Fruit fly (Drosophila melanogaster) whole organism, adult: ENCODE results near the gene Idh.

ENCODE experiments used
- CG11617 ChIP-seq: fragments of 200-800 bp; sonication (Bioruptor generic); optimal IDR thresholded peaks from 2 replicates; lab custom pipeline; 2017; ENCODE audit warnings: mild to moderate bottlenecking, missing biosample characterization, missing genetic modification reagents, missing genetic modification characterization
- CG12768 ChIP-seq: fragments of 200-800 bp; sonication (Bioruptor generic); optimal IDR thresholded peaks from 2 replicates; lab custom pipeline; 2017; ENCODE audit warnings: missing biosample characterization, missing genetic modification characterization, mild to moderate bottlenecking, moderate library complexity, missing genetic modification reagents
- CG14711 ChIP-seq: fragments of 200-800 bp; sonication (Bioruptor generic); optimal IDR thresholded peaks from 2 replicates; lab custom pipeline; 2018; ENCODE audit warnings: missing biosample characterization, mild to moderate bottlenecking, missing genetic modification characterization, moderate library complexity
- CG1620 ChIP-seq: fragments of 200-800 bp; sonication (Bioruptor generic); optimal IDR thresholded peaks from 2 replicates; lab custom pipeline; 2016; ENCODE audit warnings: missing biosample characterization, missing genetic modification characterization
- CG33017 ChIP-seq: fragments of 200-800 bp; sonication (Bioruptor generic); optimal IDR thresholded peaks from 2 replicates; lab custom pipeline; 2018; ENCODE audit warnings: missing biosample characterization, mild to moderate bottlenecking, missing genetic modification characterization, moderate library complexity
- CG5204 ChIP-seq: fragments of 200-800 bp; sonication (Bioruptor generic); optimal IDR thresholded peaks from 2 replicates; lab custom pipeline; 2016; ENCODE audit warnings: missing biosample characterization, missing genetic modification characterization
- CG7045 ChIP-seq: fragments of 200-800 bp; sonication (Bioruptor generic); optimal IDR thresholded peaks from 2 replicates; lab custom pipeline; 2017; ENCODE audit warnings: missing biosample characterization, mild to moderate bottlenecking, missing genetic modification characterization
- CG7101 ChIP-seq: fragments of 200-800 bp; sonication (Bioruptor generic); optimal IDR thresholded peaks from 2 replicates; lab custom pipeline; 2018; ENCODE audit warnings: missing biosample characterization, mild to moderate bottlenecking, missing genetic modification characterization, moderate library complexity
- Clk ChIP-seq: fragments of 200-800 bp; sonication (Bioruptor generic); optimal IDR thresholded peaks from 2 replicates; lab custom pipeline; 2017; ENCODE audit warnings: missing biosample characterization, missing genetic modification characterization
- Crg-1 ChIP-seq: fragments of 200-800 bp; sonication (Bioruptor generic); optimal IDR thresholded peaks from 2 replicates; lab custom pipeline; 2016; ENCODE audit warnings: missing biosample characterization, missing genetic modification characterization
- Hr96 ChIP-seq: fragments of 200-800 bp; sonication (Bioruptor generic); optimal IDR thresholded peaks from 2 replicates; lab custom pipeline; 2016; ENCODE audit warnings: missing biosample characterization, missing genetic modification characterization
- Mnt ChIP-seq: fragments of 200-800 bp; sonication (Bioruptor generic); optimal IDR thresholded peaks from 2 replicates; lab custom pipeline; 2016; ENCODE audit warnings: missing biosample characterization, mild to moderate bottlenecking, missing genetic modification characterization
- bab1 ChIP-seq: fragments of 200-800 bp; sonication (Bioruptor generic); optimal IDR thresholded peaks from 3 replicates; lab custom pipeline; 2019; ENCODE audit warnings: missing biosample characterization, mild to moderate bottlenecking, missing genetic modification characterization, moderate library complexity
- cic ChIP-seq: fragments of 200-800 bp; sonication (Bioruptor generic); optimal IDR thresholded peaks from 2 replicates; lab custom pipeline; 2017; ENCODE audit warnings: missing biosample characterization, mild to moderate bottlenecking, missing genetic modification characterization, moderate library complexity
- cnc ChIP-seq, 2 experiments: fragments of >200 bp; optimal IDR thresholded peaks; 2 replicates each; lab custom pipeline; 2017
- kay ChIP-seq: fragments of 200-800 bp; sonication (Bioruptor generic); peaks from one replicate; lab custom pipeline; 2016; ENCODE audit warnings: missing biosample characterization, missing genetic modification characterization, borderline replicate concordance
- ovo ChIP-seq: fragments of 200-800 bp; sonication (Bioruptor generic); optimal IDR thresholded peaks from 2 replicates; lab custom pipeline; 2016; ENCODE audit warnings: missing biosample characterization, missing genetic modification characterization
- pad ChIP-seq: fragments of 200-800 bp; sonication (Bioruptor generic); optimal IDR thresholded peaks from 3 replicates; lab custom pipeline; 2017; ENCODE audit warnings: missing biosample characterization, missing genetic modification characterization, mild to moderate bottlenecking, moderate library complexity, missing genetic modification reagents
- tj ChIP-seq: fragments of 200-800 bp; sonication (Bioruptor generic); optimal IDR thresholded peaks from 3 replicates; lab custom pipeline; 2017; ENCODE audit warnings: missing biosample characterization, mild to moderate bottlenecking, missing genetic modification characterization, moderate library complexity
- toe ChIP-seq: fragments of 200-800 bp; sonication (Bioruptor generic); optimal IDR thresholded peaks from 2 replicates; lab custom pipeline; 2016; ENCODE audit warnings: missing biosample characterization, missing genetic modification characterization

The Idh gene

DNA sequence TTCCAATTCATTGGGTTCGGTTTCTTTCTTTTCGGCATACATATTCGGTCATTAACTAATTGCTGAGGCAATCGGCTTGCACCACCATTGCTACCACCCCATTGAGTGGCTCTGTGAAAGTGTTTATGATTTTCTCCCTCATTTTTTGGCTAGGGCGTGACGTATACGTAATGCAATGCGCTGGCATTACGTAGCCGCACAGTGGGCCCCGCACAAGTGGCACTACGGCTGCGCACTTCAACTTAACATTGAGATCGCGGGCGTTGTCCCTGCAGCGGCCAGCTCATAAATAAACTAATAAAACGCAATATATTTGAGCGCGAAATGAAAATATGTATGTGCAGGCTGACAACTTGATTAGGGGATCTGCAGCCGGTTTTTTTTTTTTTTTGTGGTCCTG, 29.3 kb downstream of the Idh start:
- no peak for TF ChIP-seq pad (GFP tag; lab: Kevin White, UChicago)
- no peak for TF ChIP-seq cnc (optimal IDR thresholded peaks at IDR 0.05; lab: Kevin White, UChicago)
- TF ChIP-seq Hr96 (GFP tag; lab: Kevin White, UChicago): no peak
- no peak for TF ChIP-seq Crg-1 (GFP tag; lab: Kevin White, UChicago)
- TF ChIP-seq CG33017 (tag; lab: Kevin White, UChicago): no peak
- no peak for TF ChIP-seq CG11617
- TF ChIP-seq CG12768 (GFP tag; lab: Kevin White, UChicago): no peak
- TF ChIP-seq kay: no peak
- no peak for TF ChIP-seq bab1 (GFP tag; lab: Kevin White, UChicago)
- TF ChIP-seq CG7045 (GFP tag; lab: Kevin White, UChicago): no peak
- TF ChIP-seq CG14711: no peak
- TF ChIP-seq CG5204 (GFP tag; lab: Kevin White, UChicago): no peak
- TF ChIP-seq ovo: no peak
- TF ChIP-seq CG1620 (GFP tag; lab: Kevin White, UChicago): no peak
- no peak for TF ChIP-seq tj (GFP tag; lab: Kevin White, UChicago)
- no peak for TF ChIP-seq Mnt (GFP tag; lab: Kevin White, UChicago)
- no peak for TF ChIP-seq cic (GFP tag; lab: Kevin White, UChicago)
- no peak for TF ChIP-seq CG7101 (tag; lab: Kevin White, UChicago)
- TF ChIP-seq Clk (GFP tag; lab: Kevin White, UChicago): no peak
- TF ChIP-seq toe: no peak

DNA sequence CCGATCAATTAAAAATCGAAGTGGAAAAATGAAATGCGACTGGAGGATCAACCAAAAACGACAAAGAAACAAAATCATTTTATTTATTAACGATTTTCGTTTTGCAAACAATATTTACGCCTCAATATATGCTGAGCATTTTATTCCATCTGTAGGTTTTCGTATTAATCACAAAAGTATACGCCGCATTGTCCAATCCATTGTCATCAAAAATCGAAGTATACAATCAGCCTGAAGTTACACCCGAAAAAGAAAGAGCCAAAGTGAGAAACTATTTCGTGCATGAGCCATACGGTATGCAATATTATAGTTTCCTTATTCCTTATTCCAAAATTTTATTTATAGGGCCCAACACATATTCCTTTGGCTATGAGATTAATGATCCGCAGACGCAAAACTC, 31.7 kb downstream of the Idh start:
- TF ChIP-seq cic (GFP tag; lab: Kevin White, UChicago) (no peak), Mnt (GFP tag; lab: Kevin White, UChicago) (no peak), kay (no peak), Hr96 (GFP tag; lab: Kevin White, UChicago) (no peak), ovo (no peak)

DNA sequence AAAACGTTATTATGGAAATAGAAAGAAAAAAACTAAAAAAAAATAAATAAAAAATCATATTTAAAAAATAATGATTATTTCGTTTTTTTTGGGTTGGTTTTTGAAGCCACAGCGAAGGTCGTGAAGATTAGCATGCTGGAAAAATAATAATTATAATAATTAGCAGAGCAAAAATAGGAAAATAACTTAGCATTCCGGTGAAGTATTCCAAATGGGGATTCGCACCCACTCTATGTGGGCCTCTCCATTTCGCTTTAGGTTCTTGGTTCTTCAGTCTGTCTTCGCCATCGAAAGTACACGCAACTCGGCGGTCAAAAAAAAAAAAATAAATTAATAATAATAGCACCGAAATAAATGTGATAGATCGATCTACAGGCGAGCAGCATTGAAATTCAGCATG, 32.4 kb downstream of the Idh start, which contains the start of gene CG34462:
Gene CG34462, plus strand, starts transcription at position 301 of the 400 bp plus-strand sequence.
- TF ChIP-seq CG5204 (GFP tag; lab: Kevin White, UChicago) (no peak), ovo (no peak), CG1620 (GFP tag; lab: Kevin White, UChicago) (no peak), Crg-1 (GFP tag; lab: Kevin White, UChicago) (no peak), cnc (optimal IDR thresholded peaks at IDR 0.05; lab: Kevin White, UChicago) (no peak), kay (no peak), CG7045 (GFP tag; lab: Kevin White, UChicago) (no peak), Mnt (GFP tag; lab: Kevin White, UChicago) (no peak), toe (no peak), Clk (GFP tag; lab: Kevin White, UChicago) (no peak)

DNA sequence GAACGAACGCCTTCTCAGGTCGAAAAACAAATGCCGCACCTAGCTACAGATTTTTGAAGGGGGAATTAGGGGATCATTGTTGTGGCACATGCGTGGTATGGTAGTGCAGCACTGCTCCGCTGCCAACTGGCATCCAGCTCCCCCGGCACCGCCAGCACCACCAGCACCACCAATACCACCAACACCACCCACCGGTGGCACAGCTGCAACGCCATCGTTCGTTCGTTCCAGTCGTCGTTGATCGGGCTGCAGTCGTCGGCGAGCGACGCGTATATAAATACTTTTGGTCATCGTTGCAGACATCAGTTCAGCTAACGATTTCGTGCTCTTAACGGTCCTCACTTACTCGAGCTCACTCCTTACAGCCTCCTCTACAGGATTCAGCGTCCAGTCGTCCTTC, 35.1 kb downstream of the Idh start, which contains the start of gene CG34461:
Gene CG34461, plus strand, starts transcription at position 301 of the 400 bp plus-strand sequence.
- TF ChIP-seq cic (GFP tag; lab: Kevin White, UChicago): no peak
- no peak for TF ChIP-seq CG7101 (tag; lab: Kevin White, UChicago)
- no peak for TF ChIP-seq toe
- no peak for TF ChIP-seq CG12768 (GFP tag; lab: Kevin White, UChicago)
- TF ChIP-seq CG1620 (GFP tag; lab: Kevin White, UChicago): no peak
- TF ChIP-seq pad (GFP tag; lab: Kevin White, UChicago): no peak
- no peak for TF ChIP-seq Clk (GFP tag; lab: Kevin White, UChicago)
- no peak for TF ChIP-seq Crg-1 (GFP tag; lab: Kevin White, UChicago)
- TF ChIP-seq kay: no peak
- no peak for TF ChIP-seq tj (GFP tag; lab: Kevin White, UChicago)
- TF ChIP-seq CG11617: no peak

DNA sequence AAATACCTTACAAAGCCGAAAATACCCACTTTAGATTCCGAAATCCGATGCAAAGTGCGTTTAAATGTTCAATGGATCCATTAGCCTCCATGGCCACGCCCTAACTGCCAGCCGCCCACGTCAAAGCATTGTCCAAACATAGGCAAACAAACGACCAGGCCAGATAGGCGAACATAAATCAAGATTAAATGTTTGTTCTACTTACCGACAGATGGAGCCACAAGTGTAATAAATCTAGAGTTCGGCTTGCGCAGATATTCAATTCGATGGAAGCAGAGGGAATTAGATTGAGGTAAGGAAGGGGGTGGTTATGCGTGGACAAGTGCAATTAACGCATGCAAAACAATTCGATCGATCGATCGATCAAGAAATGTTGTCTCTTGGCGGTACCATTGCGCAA, 36.9 kb downstream of the Idh start:
- TF ChIP-seq ovo (no peak), bab1 (GFP tag; lab: Kevin White, UChicago) (no peak), Crg-1 (GFP tag; lab: Kevin White, UChicago) (no peak), kay (no peak), cic (GFP tag; lab: Kevin White, UChicago) (no peak), pad (GFP tag; lab: Kevin White, UChicago) (no peak), CG7045 (GFP tag; lab: Kevin White, UChicago) (no peak), CG7101 (tag; lab: Kevin White, UChicago) (no peak), CG11617 (no peak), CG33017 (tag; lab: Kevin White, UChicago) (no peak), Mnt (GFP tag; lab: Kevin White, UChicago) (no peak), tj (GFP tag; lab: Kevin White, UChicago) (no peak), Hr96 (GFP tag; lab: Kevin White, UChicago) (no peak), CG12768 (GFP tag; lab: Kevin White, UChicago) (no peak)

DNA sequence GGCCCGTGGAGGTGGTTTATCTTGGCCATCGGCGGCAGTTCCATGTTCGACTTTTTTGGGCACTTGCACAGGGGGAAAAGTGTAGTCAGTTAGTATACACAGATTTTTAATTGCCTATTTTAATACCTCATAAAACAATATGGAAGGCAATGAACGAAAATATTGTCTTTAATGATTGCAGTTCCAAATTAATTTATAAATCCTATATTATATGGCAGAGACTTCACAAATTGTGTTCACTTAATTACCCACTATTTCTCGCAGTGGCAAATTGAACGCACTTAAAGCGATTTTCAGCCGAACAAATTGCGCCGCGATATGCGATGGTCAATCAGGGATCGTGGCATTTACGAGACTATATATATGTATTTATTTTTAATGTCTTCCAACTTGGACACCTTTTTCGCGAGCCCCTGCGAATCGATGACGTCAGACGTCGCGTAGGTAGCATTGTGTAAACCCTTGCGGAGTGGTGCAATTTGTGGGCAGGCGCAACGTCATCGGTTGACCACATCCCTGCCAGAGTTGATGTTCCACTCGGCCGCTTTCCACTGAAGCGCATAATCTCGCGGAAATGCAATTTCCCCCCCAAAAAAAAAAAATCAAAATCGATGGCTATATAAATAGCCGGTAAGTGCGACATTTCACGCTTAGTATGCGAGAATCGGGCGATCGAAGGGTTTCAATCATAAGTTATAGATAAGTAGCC, 40.4 kb downstream of the Idh start, which contains the start of gene CG13670:
Gene CG13670, plus strand, starts transcription at position 659 of the 709 bp plus-strand sequence.
- no peak for TF ChIP-seq CG7101 (tag; lab: Kevin White, UChicago)
- TF ChIP-seq cnc (optimal IDR thresholded peaks at IDR 0.05; lab: Kevin White, UChicago): no peak
- no peak for TF ChIP-seq tj (GFP tag; lab: Kevin White, UChicago)
